Worm (Caenorhabditis elegans): ENCODE data around the gene sam-4.

The sam-4 gene

DNA sequence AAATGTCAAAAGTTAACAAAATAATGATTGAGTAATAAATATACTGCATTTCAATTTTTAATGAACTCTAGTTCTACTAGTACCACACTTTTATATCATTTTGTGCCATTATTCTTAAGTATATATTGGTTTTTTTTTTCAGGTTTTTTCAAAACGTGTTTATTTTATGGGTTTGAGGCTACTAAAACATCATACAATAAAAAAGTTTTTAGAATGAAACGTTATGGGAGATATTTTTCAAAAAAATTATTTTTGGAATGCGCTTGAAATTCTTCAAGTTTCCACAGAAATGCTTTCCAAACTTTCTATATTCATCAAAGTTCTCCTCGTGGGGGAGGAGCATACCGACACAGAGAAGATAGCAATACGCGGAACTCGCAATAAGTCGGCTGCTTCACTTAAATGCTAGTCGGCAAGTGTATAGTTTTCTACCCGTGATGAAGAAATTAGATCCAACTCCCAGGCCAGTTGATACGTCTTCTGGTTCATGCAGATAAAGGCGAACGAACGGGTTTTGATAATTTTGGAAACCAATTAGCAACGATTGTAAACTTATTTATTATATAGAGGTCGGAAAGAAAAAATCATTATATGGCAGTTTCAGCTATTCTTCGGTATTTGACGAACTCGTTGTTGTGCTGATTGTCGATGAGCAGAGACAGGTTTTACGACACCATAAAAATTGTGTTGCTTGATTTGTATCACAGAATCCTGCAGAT, 49.6 kb downstream of the sam-4 start, which contains the start of gene C17G10.10 (continued):
- TF ChIP-seq snpc-4 (tag; optimal IDR thresholded peaks at IDR 0.05) (peak; percentile 99), ceh-9 (tag; optimal IDR thresholded peaks at IDR 0.05) (no peak), ztf-4 (tag; optimal IDR thresholded peaks at IDR 0.05) (no peak), sea-2 (GFP tag; optimal IDR thresholded peaks at IDR 0.05) (no peak), nhr-76 (tag; optimal IDR thresholded peaks at IDR 0.05) (no peak)

Data from whole organism, L3 larva.